Fruit fly (Drosophila melanogaster) whole organism, prepupa: ENCODE data around the gene Ptp10D.

ENCODE experiments used
- Blimp-1 ChIP-seq: fragments of 200-800 bp; sonication (Bioruptor generic); optimal IDR thresholded peaks from 3 replicates; lab custom pipeline; 2017; ENCODE audit warnings: missing biosample characterization, missing genetic modification characterization, mild to moderate bottlenecking, moderate library complexity, missing genetic modification reagents
- CG10631 ChIP-seq: fragments of 200-800 bp; sonication (Bioruptor generic); optimal IDR thresholded peaks from 2 replicates; lab custom pipeline; 2016; ENCODE audit warnings: missing biosample characterization, missing genetic modification characterization
- CG10669 ChIP-seq: fragments of 200-800 bp; sonication (Bioruptor generic); optimal IDR thresholded peaks from 3 replicates; lab custom pipeline; 2018; ENCODE audit warnings: missing biosample characterization, mild to moderate bottlenecking, missing genetic modification characterization, moderate library complexity
- CG11294 ChIP-seq: fragments of 200-800 bp; sonication (Bioruptor generic); IDR thresholded peaks from 2 replicates; pipeline ENCODE4 v1.3.6; 2022; ENCODE audit warnings: missing biosample characterization, missing genetic modification characterization
- CG11902 ChIP-seq: fragments of 200-800 bp; sonication (Bioruptor generic); optimal IDR thresholded peaks from 3 replicates; lab custom pipeline; 2016; ENCODE audit warnings: missing biosample characterization, missing genetic modification characterization
- CG15336 ChIP-seq: fragments of 200-800 bp; sonication (Bioruptor generic); IDR thresholded peaks from 2 replicates; pipeline ENCODE4 v1.3.6; 2022; ENCODE audit warnings: missing biosample characterization, missing genetic modification characterization
- CG3032 ChIP-seq: fragments of 200-800 bp; optimal IDR thresholded peaks from 2 replicates; lab custom pipeline; 2019; ENCODE audit warnings: missing biosample characterization, mild to moderate bottlenecking, missing genetic modification characterization, moderate library complexity
- CG31627 ChIP-seq: fragments of 200-800 bp; sonication (Bioruptor generic); optimal IDR thresholded peaks from 3 replicates; lab custom pipeline; 2016; ENCODE audit warnings: missing biosample characterization, missing genetic modification characterization
- CG32006 ChIP-seq: fragments of 200-800 bp; sonication (Bioruptor generic); optimal IDR thresholded peaks from 3 replicates; lab custom pipeline; 2017; ENCODE audit warnings: missing biosample characterization, mild to moderate bottlenecking, missing genetic modification characterization
- CG3919 ChIP-seq: fragments of 200-800 bp; sonication (Bioruptor generic); optimal IDR thresholded peaks from 3 replicates; lab custom pipeline; 2016; ENCODE audit warnings: missing biosample characterization, missing genetic modification characterization
- CG4318 ChIP-seq: fragments of 200-800 bp; sonication (Bioruptor generic); optimal IDR thresholded peaks from 3 replicates; lab custom pipeline; 2017; ENCODE audit warnings: missing biosample characterization, mild to moderate bottlenecking, missing genetic modification characterization
- CG6276 ChIP-seq: fragments of 200-800 bp; sonication (Bioruptor generic); optimal IDR thresholded peaks from 2 replicates; lab custom pipeline; 2017; ENCODE audit warnings: missing biosample characterization, mild to moderate bottlenecking, missing genetic modification characterization
- CG6792 ChIP-seq: fragments of 200-800 bp; sonication (Bioruptor generic); optimal IDR thresholded peaks from 3 replicates; lab custom pipeline; 2016; ENCODE audit warnings: missing biosample characterization, missing genetic modification characterization
- CG6808 ChIP-seq: fragments of 200-800 bp; sonication (Bioruptor generic); optimal IDR thresholded peaks from 3 replicates; lab custom pipeline; 2017; ENCODE audit warnings: missing biosample characterization, missing genetic modification characterization, mild to moderate bottlenecking, moderate library complexity, missing genetic modification reagents
- CG6854 ChIP-seq: fragments of 200-800 bp; sonication (Bioruptor generic); optimal IDR thresholded peaks from 2 replicates; lab custom pipeline; 2017; ENCODE audit warnings: missing biosample characterization, mild to moderate bottlenecking, missing genetic modification characterization
- CG8119 ChIP-seq: fragments of 200-800 bp; sonication (Bioruptor generic); IDR thresholded peaks from 3 replicates; pipeline ENCODE4 v1.3.6; 2022; ENCODE audit warnings: missing biosample characterization, missing genetic modification characterization
- CG8319 ChIP-seq: fragments of 200-800 bp; sonication (Bioruptor generic); optimal IDR thresholded peaks from 3 replicates; lab custom pipeline; 2016; ENCODE audit warnings: missing biosample characterization, missing genetic modification characterization
- CG8632 ChIP-seq: fragments of 200-800 bp; sonication (Bioruptor generic); optimal IDR thresholded peaks from 3 replicates; lab custom pipeline; 2016; ENCODE audit warnings: missing biosample characterization, missing genetic modification characterization
- Eip75B ChIP-seq: fragments of 200-800 bp; sonication (Bioruptor generic); optimal IDR thresholded peaks from 3 replicates; lab custom pipeline; 2016; ENCODE audit warnings: missing biosample characterization, missing genetic modification characterization
- Eip78C ChIP-seq: fragments of 200-800 bp; sonication (Bioruptor generic); peaks from one replicate; lab custom pipeline; 2016; ENCODE audit warnings: missing biosample characterization, missing genetic modification characterization
- Eip93F ChIP-seq: fragments of 200-800 bp; sonication (Bioruptor generic); optimal IDR thresholded peaks from 2 replicates; lab custom pipeline; 2016; ENCODE audit warnings: missing biosample characterization, mild to moderate bottlenecking, missing genetic modification characterization
- Ets21C ChIP-seq: fragments of 200-800 bp; sonication (Bioruptor generic); optimal IDR thresholded peaks from 3 replicates; lab custom pipeline; 2016; ENCODE audit warnings: missing biosample characterization, missing genetic modification characterization
- Ets96B ChIP-seq: fragments of 200-800 bp; optimal IDR thresholded peaks from 2 replicates; lab custom pipeline; 2019; ENCODE audit warnings: missing biosample characterization, mild to moderate bottlenecking, missing genetic modification characterization, moderate library complexity
- Gug ChIP-seq: fragments of 200-800 bp; sonication (Bioruptor generic); IDR thresholded peaks from 2 replicates; pipeline ENCODE4 v1.3.6; 2022; ENCODE audit warnings: missing biosample characterization, missing genetic modification characterization
- Hr38 ChIP-seq: sonication (Bioruptor generic); optimal IDR thresholded peaks from 2 replicates; lab custom pipeline; 2016; ENCODE audit warnings: missing biosample characterization, missing genetic modification characterization
- Hr39 ChIP-seq: fragments of 200-800 bp; sonication (Bioruptor generic); optimal IDR thresholded peaks from 2 replicates; lab custom pipeline; 2016; ENCODE audit warnings: missing biosample characterization, missing genetic modification characterization
- Hr4 ChIP-seq: fragments of 200-800 bp; sonication (Bioruptor generic); optimal IDR thresholded peaks from 3 replicates; lab custom pipeline; 2016; ENCODE audit warnings: missing biosample characterization, missing genetic modification characterization
- Lpt ChIP-seq: fragments of 200-800 bp; sonication (Bioruptor generic); optimal IDR thresholded peaks from 3 replicates; lab custom pipeline; 2016; ENCODE audit warnings: missing biosample characterization, missing genetic modification characterization
- Met ChIP-seq: fragments of 200-800 bp; sonication (Bioruptor generic); optimal IDR thresholded peaks from 3 replicates; lab custom pipeline; 2016; ENCODE audit warnings: missing biosample characterization, missing genetic modification characterization
- OdsH ChIP-seq: fragments of 200-800 bp; sonication (Bioruptor generic); optimal IDR thresholded peaks from 3 replicates; lab custom pipeline; 2016; ENCODE audit warnings: missing biosample characterization, missing genetic modification characterization
- Smox ChIP-seq: fragments of 200-800 bp; sonication (Bioruptor generic); optimal IDR thresholded peaks from 3 replicates; lab custom pipeline; 2016; ENCODE audit warnings: missing biosample characterization, missing genetic modification characterization
- Sox102F ChIP-seq: fragments of 200-800 bp; sonication (Bioruptor generic); optimal IDR thresholded peaks from 2 replicates; lab custom pipeline; 2016; ENCODE audit warnings: missing biosample characterization, mild to moderate bottlenecking, missing genetic modification characterization
- Sox14 ChIP-seq: fragments of 200-800 bp; sonication (Bioruptor generic); optimal IDR thresholded peaks from 3 replicates; lab custom pipeline; 2016; ENCODE audit warnings: missing biosample characterization, missing genetic modification characterization
- achi ChIP-seq: fragments of 200-800 bp; sonication (Bioruptor generic); optimal IDR thresholded peaks from 3 replicates; lab custom pipeline; 2016; ENCODE audit warnings: missing biosample characterization, missing genetic modification characterization
- acj6 ChIP-seq: fragments of 200-800 bp; sonication (Bioruptor generic); optimal IDR thresholded peaks from 3 replicates; lab custom pipeline; 2016; ENCODE audit warnings: missing biosample characterization, missing genetic modification characterization
- cyc ChIP-seq: fragments of 200-800 bp; sonication (Bioruptor generic); optimal IDR thresholded peaks from 3 replicates; lab custom pipeline; 2016; ENCODE audit warnings: missing biosample characterization, missing genetic modification characterization
- dsx ChIP-seq: fragments of 200-800 bp; optimal IDR thresholded peaks from 3 replicates; lab custom pipeline; 2019; ENCODE audit warnings: missing biosample characterization, mild to moderate bottlenecking, missing genetic modification characterization, moderate library complexity; ENCODE audit not compliant: poor library complexity, severe bottlenecking
- eg ChIP-seq: fragments of 200-800 bp; sonication (Bioruptor generic); IDR thresholded peaks from 3 replicates; pipeline ENCODE4 v1.3.6; 2022; ENCODE audit warnings: missing biosample characterization, missing genetic modification characterization
- esn ChIP-seq: fragments of 200-800 bp; sonication (Bioruptor generic); optimal IDR thresholded peaks from 2 replicates; lab custom pipeline; 2016; ENCODE audit warnings: missing biosample characterization, mild to moderate bottlenecking, missing genetic modification characterization, moderate library complexity
- fd85E ChIP-seq: fragments of 200-800 bp; sonication (Bioruptor generic); optimal IDR thresholded peaks from 3 replicates; lab custom pipeline; 2016; ENCODE audit warnings: missing biosample characterization, missing genetic modification characterization
- fkh ChIP-seq: fragments of 200-800 bp; sonication (Bioruptor generic); optimal IDR thresholded peaks from 3 replicates; lab custom pipeline; 2017; ENCODE audit warnings: missing biosample characterization, mild to moderate bottlenecking, missing genetic modification characterization, moderate library complexity
- pdm3 ChIP-seq: fragments of 200-800 bp; sonication (Bioruptor generic); optimal IDR thresholded peaks from 3 replicates; lab custom pipeline; 2016; ENCODE audit warnings: missing biosample characterization, missing genetic modification characterization
- spab ChIP-seq: fragments of 200-800 bp; sonication (Bioruptor generic); optimal IDR thresholded peaks from 2 replicates; lab custom pipeline; 2017; ENCODE audit warnings: missing biosample characterization, mild to moderate bottlenecking, missing genetic modification characterization, missing genetic modification reagents
- ss ChIP-seq, 2 experiments: fragments of 200-800 bp; sonication (Bioruptor generic); optimal IDR thresholded peaks; 2 replicates in 1 of 2; 3 replicates in 1 of 2; lab custom pipeline; 2017 to 2018; ENCODE audit warnings: mild to moderate bottlenecking in 2 of 2, missing biosample characterization in 2 of 2, missing genetic modification characterization in 2 of 2, moderate library complexity in 1 of 2
- topi ChIP-seq: fragments of 200-800 bp; sonication (Bioruptor generic); optimal IDR thresholded peaks from 3 replicates; lab custom pipeline; 2016; ENCODE audit warnings: missing biosample characterization, missing genetic modification characterization
- vri ChIP-seq: fragments of 200-800 bp; sonication (Bioruptor generic); optimal IDR thresholded peaks from 3 replicates; lab custom pipeline; 2016; ENCODE audit warnings: missing biosample characterization, mild to moderate bottlenecking, missing genetic modification characterization

Ptp10D gene

dm6 chrX:11714529-11715262, 92.9 kb downstream of the Ptp10D start (continued):
- TF ChIP-seq CG8119 (peak; percentile 40; the same call in 1 of the 3 replicates), Eip93F (GFP tag; lab: Kevin White, UChicago) (no peak), CG6792 (GFP tag; lab: Kevin White, UChicago) (no peak), Hr4 (GFP tag; lab: Kevin White, UChicago) (peak; percentile 50), fd85E (GFP tag; lab: Kevin White, UChicago) (no peak), CG32006 (GFP tag; lab: Kevin White, UChicago) (peak; percentile 66), Ets96B (tag; lab: Kevin White, UChicago) (no peak), topi (GFP tag; lab: Kevin White, UChicago) (peak; percentile 24), CG31627 (GFP tag; lab: Kevin White, UChicago) (peak; percentile 9), Sox102F (GFP tag; lab: Kevin White, UChicago) (peak; percentile 49), ss (GFP tag; optimal IDR thresholded peaks at IDR 0.05; lab: Kevin White, UChicago) (peak in 1 of 2 experiments; percentile 42), vri (no peak), fkh (GFP tag; lab: Kevin White, UChicago) (no peak), Blimp-1 (GFP tag; lab: Kevin White, UChicago) (no peak)

- TF ChIP-seq Eip93F (GFP tag; lab: Kevin White, UChicago): no peak
- TF ChIP-seq CG6792 (GFP tag; lab: Kevin White, UChicago): peak; percentile 43
- TF ChIP-seq vri: peak; percentile 41
- TF ChIP-seq Eip75B: peak; percentile 36
- no peak; the same call in 1 of the 2 replicates for TF ChIP-seq CG11294 (GFP tag; lab: Robert Waterston, UW)
- TF ChIP-seq achi (GFP tag; lab: Kevin White, UChicago): peak; percentile 11
- peak; percentile 6 for TF ChIP-seq spab (GFP tag; lab: Kevin White, UChicago)
- no peak for TF ChIP-seq CG8319 (GFP tag; lab: Kevin White, UChicago)
- TF ChIP-seq Sox102F (GFP tag; lab: Kevin White, UChicago): no peak
- no peak for TF ChIP-seq Lpt (GFP tag; lab: Kevin White, UChicago)
- peak; percentile 62 for TF ChIP-seq fkh (GFP tag; lab: Kevin White, UChicago)
- TF ChIP-seq Ets96B (tag; lab: Kevin White, UChicago): no peak
- TF ChIP-seq CG32006 (GFP tag; lab: Kevin White, UChicago): peak; percentile 64
- TF ChIP-seq pdm3 (GFP tag; lab: Kevin White, UChicago): peak; percentile 52
- peak; percentile 62 for TF ChIP-seq esn (GFP tag; lab: Kevin White, UChicago)
- TF ChIP-seq Gug (GFP tag; lab: Robert Waterston, UW): no peak
- peak; percentile 33 for TF ChIP-seq CG6276 (GFP tag; lab: Kevin White, UChicago)
- peak; percentile 18; the same call in 1 of the 2 replicates for TF ChIP-seq CG15336 (GFP tag; lab: Robert Waterston, UW)
- peak; percentile 36 for TF ChIP-seq CG6808 (GFP tag; lab: Kevin White, UChicago)
- peak; percentile 16 for TF ChIP-seq CG4318 (GFP tag; lab: Kevin White, UChicago)
- peak; percentile 43 for TF ChIP-seq Sox14 (GFP tag; lab: Kevin White, UChicago)
- peak; percentile 59 for TF ChIP-seq Eip78C
- peak; percentile 42 for TF ChIP-seq CG3032 (tag; lab: Kevin White, UChicago)
- peak; percentile 63 for TF ChIP-seq Hr39
- peak; percentile 57 for TF ChIP-seq acj6 (GFP tag; lab: Kevin White, UChicago)
- no peak for TF ChIP-seq Blimp-1 (GFP tag; lab: Kevin White, UChicago)
- TF ChIP-seq Ets21C (GFP tag; lab: Kevin White, UChicago): peak; percentile 22
- TF ChIP-seq CG3919 (GFP tag; lab: Kevin White, UChicago): peak; percentile 26
- TF ChIP-seq Hr38 (GFP tag; lab: Kevin White, UChicago): no peak
- TF ChIP-seq CG10669 (GFP tag; lab: Kevin White, UChicago): peak; percentile 51
- TF ChIP-seq CG6854: no peak
- peak; percentile 40 for TF ChIP-seq Met
- TF ChIP-seq eg (GFP tag; lab: Robert Waterston, UW): peak; percentile 41
- TF ChIP-seq CG8632 (GFP tag; lab: Kevin White, UChicago): no peak
- TF ChIP-seq dsx: peak; percentile 38
- 0 out of 3 replicates have a peak, but pooled peaks have one; percentile 20 for TF ChIP-seq CG8119
- peak; percentile 7 for TF ChIP-seq CG11902
- TF ChIP-seq Hr4 (GFP tag; lab: Kevin White, UChicago): peak; percentile 5
- peak; percentile 16 for TF ChIP-seq CG10631 (GFP tag; lab: Kevin White, UChicago)
- TF ChIP-seq cyc (GFP tag; lab: Kevin White, UChicago): peak; percentile 25
- peak; percentile 53 for TF ChIP-seq OdsH (GFP tag; lab: Kevin White, UChicago)
- TF ChIP-seq Smox (GFP tag; lab: Kevin White, UChicago): peak; percentile 63
These were observed 93.4 kb downstream of the Ptp10D start, which contains the start of gene Amun for dm6 chrX:11715263-11715659. TSS of gene Amun (minus strand) at chrX:11715565.
